Worm (Caenorhabditis elegans) whole organism, L1 larva: ENCODE results near the gene srlf-37.

Experiments used
- C04F5.9 ChIP-seq: sonication (generic microtip); optimal IDR thresholded peaks from 2 replicates; lab custom pipeline; 2016; ENCODE audit warnings: missing genetic modification characterization, missing compliant biosample characterization
- C34B4.2 ChIP-seq: sonication (generic microtip); optimal IDR thresholded peaks from 2 replicates; lab custom pipeline; 2017; ENCODE audit warnings: mild to moderate bottlenecking, missing genetic modification characterization, missing compliant biosample characterization
- F16B12.6 ChIP-seq: fragments of 150-350 bp; optimal IDR thresholded peaks from 2 replicates; lab custom pipeline; 2014; ENCODE audit warnings: missing biosample characterization, missing genetic modification characterization
- Y116A8C.19 ChIP-seq: sonication (generic microtip); optimal IDR thresholded peaks from 2 replicates; lab custom pipeline; 2016; ENCODE audit warnings: missing compliant biosample characterization, missing genetic modification characterization, borderline replicate concordance
- aha-1 ChIP-seq: fragments of 150-350 bp; optimal IDR thresholded peaks from 2 replicates; lab custom pipeline; 2014; ENCODE audit warnings: missing biosample characterization, missing genetic modification characterization
- alr-1 ChIP-seq: fragments of 200-800 bp; sonication (Bioruptor generic); optimal IDR thresholded peaks from 2 replicates; lab custom pipeline; 2018; ENCODE audit warnings: borderline replicate concordance, mild to moderate bottlenecking, missing genetic modification characterization, missing compliant biosample characterization
- ama-1 ChIP-seq: fragments of 150-350 bp; optimal IDR thresholded peaks from 2 replicates; lab custom pipeline; 2014
- ceh-8 ChIP-seq: fragments of 200-800 bp; sonication (Bioruptor generic); optimal IDR thresholded peaks from 2 replicates; lab custom pipeline; 2018; ENCODE audit warnings: mild to moderate bottlenecking, missing genetic modification characterization, moderate library complexity, missing compliant biosample characterization
- ceh-90 ChIP-seq: sonication (generic microtip); optimal IDR thresholded peaks from 2 replicates; lab custom pipeline; 2016; ENCODE audit warnings: missing genetic modification characterization, missing compliant biosample characterization
- egl-13 ChIP-seq: sonication (generic microtip); optimal IDR thresholded peaks from 2 replicates; lab custom pipeline; 2016; ENCODE audit warnings: missing genotype, missing genetic modification reagents, missing genetic modification characterization, missing compliant biosample characterization
- egl-27 ChIP-seq, 2 experiments: fragments of 150-350 bp in 1 of 2; sonication (generic microtip); optimal IDR thresholded peaks; 3 replicates each; lab custom pipeline; 2017 to 2018; ENCODE audit warnings: missing biosample characterization in 2 of 2, missing genetic modification characterization in 2 of 2, missing genetic modification reagents in 2 of 2
- fkh-8 ChIP-seq: sonication (generic microtip); optimal IDR thresholded peaks from 2 replicates; lab custom pipeline; 2016; ENCODE audit warnings: mild to moderate bottlenecking, missing genetic modification characterization, missing compliant biosample characterization
- hlh-17 ChIP-seq: fragments of 200-800 bp; sonication (Bioruptor generic); optimal IDR thresholded peaks from 2 replicates; lab custom pipeline; 2018; ENCODE audit warnings: missing genetic modification characterization, mild to moderate bottlenecking, missing compliant biosample characterization, moderate library complexity, borderline replicate concordance
- irx-1 ChIP-seq: sonication (generic microtip); optimal IDR thresholded peaks from 2 replicates; lab custom pipeline; 2016; ENCODE audit warnings: missing genetic modification characterization, missing compliant biosample characterization
- jun-1 ChIP-seq: fragments of 150-350 bp; optimal IDR thresholded peaks from 2 replicates; lab custom pipeline; 2014; ENCODE audit warnings: missing biosample characterization, missing genetic modification reagents, missing genetic modification characterization
- lin-35 ChIP-seq, 2 experiments: fragments of 150-350 bp; optimal IDR thresholded peaks; 2 replicates each; lab custom pipeline; 2014; ENCODE audit warnings: missing biosample characterization in 2 of 2, missing genetic modification characterization in 2 of 2, missing genetic modification reagents in 2 of 2
- lsy-2 ChIP-seq, 2 experiments: fragments of 150-350 bp; optimal IDR thresholded peaks; 2 replicates each; lab custom pipeline; 2014; ENCODE audit warnings: missing biosample characterization in 2 of 2, missing genetic modification characterization in 2 of 2
- mab-9 ChIP-seq: fragments of 200-800 bp; sonication (Bioruptor generic); IDR thresholded peaks from 2 replicates; pipeline ENCODE4 v1.3.6; 2022; ENCODE audit warnings: missing genetic modification reagents, missing genetic modification characterization, missing compliant biosample characterization
- mdl-1 ChIP-seq, 2 experiments: fragments of 150-350 bp; optimal IDR thresholded peaks; 2 replicates each; lab custom pipeline; 2014 to 2017; ENCODE audit warnings: missing biosample characterization in 2 of 2, missing genetic modification characterization in 2 of 2, inconsistent platforms in 1 of 2
- mef-2 ChIP-seq: fragments of 150-350 bp; optimal IDR thresholded peaks from 2 replicates; lab custom pipeline; 2014; ENCODE audit warnings: missing biosample characterization, missing genetic modification characterization
- nhr-11 ChIP-seq: fragments of 150-350 bp; optimal IDR thresholded peaks from 2 replicates; lab custom pipeline; 2014; ENCODE audit warnings: missing biosample characterization, missing genetic modification characterization
- nhr-12 ChIP-seq: sonication (generic microtip); optimal IDR thresholded peaks from 2 replicates; lab custom pipeline; 2017; ENCODE audit warnings: missing biosample characterization, missing genetic modification characterization
- nhr-47 ChIP-seq: sonication (generic microtip); optimal IDR thresholded peaks from 2 replicates; lab custom pipeline; 2016; ENCODE audit warnings: mild to moderate bottlenecking, missing genetic modification characterization, moderate library complexity, missing compliant biosample characterization
- nhr-77 ChIP-seq: fragments of 150-350 bp; optimal IDR thresholded peaks from 2 replicates; lab custom pipeline; 2014; ENCODE audit warnings: missing biosample characterization, missing genetic modification characterization
- pax-3 ChIP-seq: fragments of 200-800 bp; sonication (Bioruptor generic); optimal IDR thresholded peaks from 2 replicates; lab custom pipeline; 2018; ENCODE audit warnings: mild to moderate bottlenecking, missing genetic modification characterization, moderate library complexity, missing compliant biosample characterization
- skn-1 ChIP-seq: fragments of 150-350 bp; optimal IDR thresholded peaks from 2 replicates; lab custom pipeline; 2014; ENCODE audit warnings: missing biosample characterization, missing genetic modification characterization
- sptf-1 ChIP-seq: fragments of 150-350 bp; optimal IDR thresholded peaks from 2 replicates; lab custom pipeline; 2014; ENCODE audit warnings: missing biosample characterization, missing genetic modification characterization
- swsn-7 ChIP-seq: sonication (generic microtip); optimal IDR thresholded peaks from 2 replicates; lab custom pipeline; 2016; ENCODE audit warnings: missing genetic modification characterization, missing compliant biosample characterization
- tbx-2 ChIP-seq: sonication (generic microtip); optimal IDR thresholded peaks from 2 replicates; lab custom pipeline; 2016; ENCODE audit warnings: missing genetic modification characterization, missing compliant biosample characterization
- tlp-1 ChIP-seq: fragments of 150-350 bp; optimal IDR thresholded peaks from 2 replicates; lab custom pipeline; 2014; ENCODE audit warnings: missing biosample characterization, missing genetic modification characterization
- unc-130 ChIP-seq: fragments of 150-350 bp; optimal IDR thresholded peaks from 2 replicates; lab custom pipeline; 2017; ENCODE audit warnings: missing biosample characterization, missing genetic modification characterization, inconsistent platforms
- unc-86 ChIP-seq: sonication (generic microtip); optimal IDR thresholded peaks from 2 replicates; lab custom pipeline; 2016; ENCODE audit warnings: missing genetic modification characterization, missing compliant biosample characterization
- vab-15 ChIP-seq: sonication (generic microtip); optimal IDR thresholded peaks from 2 replicates; lab custom pipeline; 2017; ENCODE audit warnings: missing genotype, mild to moderate bottlenecking, missing genetic modification characterization, missing compliant biosample characterization
- xbp-1 ChIP-seq: sonication (generic microtip); optimal IDR thresholded peaks from 2 replicates; lab custom pipeline; 2016; ENCODE audit warnings: missing genetic modification characterization, missing compliant biosample characterization
- zip-4 ChIP-seq: fragments of 200-800 bp; sonication (Bioruptor generic); optimal IDR thresholded peaks from 2 replicates; lab custom pipeline; 2018; ENCODE audit warnings: mild to moderate bottlenecking, missing genetic modification characterization, moderate library complexity, missing compliant biosample characterization
- ztf-4 ChIP-seq: fragments of 150-350 bp; optimal IDR thresholded peaks from 2 replicates; lab custom pipeline; 2014; ENCODE audit warnings: missing biosample characterization, missing genetic modification characterization

The srlf-37 gene

ce11 chrV:604105-604504, at the start of gene srlf-37:
Gene srlf-37, minus strand, starts transcription at chrV:604205.
- TF ChIP-seq C04F5.9 (tag; lab: Kevin White, UChicago) = no peak
- TF ChIP-seq vab-15 (tag; lab: Kevin White, UChicago) = no peak
- TF ChIP-seq pax-3 = no peak
- TF ChIP-seq ama-1 (lab: Kevin White, UChicago) = no peak
- no peak for TF ChIP-seq swsn-7 (tag; lab: Kevin White, UChicago)
- no peak for TF ChIP-seq egl-13
- TF ChIP-seq F16B12.6 (tag; lab: Kevin White, UChicago) = no peak
- no peak for TF ChIP-seq fkh-8 (tag; lab: Kevin White, UChicago)
- TF ChIP-seq unc-86 (tag; lab: Kevin White, UChicago) = no peak
- no peak for TF ChIP-seq lin-35 (GFP tag; optimal IDR thresholded peaks at IDR 0.05; lab: Kevin White, UChicago)
- TF ChIP-seq mab-9 = no peak

ce11 chrV:652940-653339, 48.9 kb upstream of the srlf-37 start, which contains the start of gene srj-5:
Gene srj-5, minus strand, starts transcription at chrV:653040.
- TF ChIP-seq xbp-1 (no peak), alr-1 (tag; lab: Kevin White, UChicago) (no peak), ceh-90 (tag; lab: Kevin White, UChicago) (no peak), unc-86 (tag; lab: Kevin White, UChicago) (no peak), mab-9 (no peak), sptf-1 (tag; lab: Kevin White, UChicago) (no peak), Y116A8C.19 (no peak), zip-4 (no peak), aha-1 (tag; lab: Kevin White, UChicago) (no peak), nhr-77 (tag; lab: Kevin White, UChicago) (no peak), hlh-17 (GFP tag; lab: Kevin White, UChicago) (no peak)

ce11 chrV:646888-647287, 42.9 kb upstream of the srlf-37 start, which contains the start of gene ugt-42:
Gene ugt-42, plus strand, starts transcription at chrV:647188.
- no peak for TF ChIP-seq nhr-11 (tag; lab: Kevin White, UChicago)
- TF ChIP-seq ceh-8 (GFP tag; lab: Kevin White, UChicago) = no peak
- TF ChIP-seq F16B12.6 (tag; lab: Kevin White, UChicago) = no peak
- TF ChIP-seq irx-1 (tag; lab: Kevin White, UChicago) = no peak
- no peak for TF ChIP-seq mab-9
- no peak for TF ChIP-seq nhr-47 (tag; lab: Kevin White, UChicago)
- TF ChIP-seq ztf-4 (tag; lab: Kevin White, UChicago) = no peak
- no peak for TF ChIP-seq swsn-7 (tag; lab: Kevin White, UChicago)
- TF ChIP-seq tbx-2 (tag; lab: Kevin White, UChicago) = no peak
- no peak for TF ChIP-seq unc-86 (tag; lab: Kevin White, UChicago)
- no peak for TF ChIP-seq mef-2 (tag; lab: Kevin White, UChicago)
- no peak for TF ChIP-seq mdl-1 (tag; optimal IDR thresholded peaks at IDR 0.05; lab: Kevin White, UChicago)
- no peak for TF ChIP-seq Y116A8C.19
- no peak for TF ChIP-seq jun-1 (tag; lab: Kevin White, UChicago)
- TF ChIP-seq egl-27 (tag; optimal IDR thresholded peaks at IDR 0.05; lab: Kevin White, UChicago) = no peak
- no peak for TF ChIP-seq egl-13
- no peak for TF ChIP-seq ceh-90 (tag; lab: Kevin White, UChicago)
- no peak for TF ChIP-seq skn-1
- no peak for TF ChIP-seq unc-130
- no peak for TF ChIP-seq C34B4.2

ce11 chrV:646129-646528, 42.1 kb upstream of the srlf-37 start, which contains the start of gene F48G7.12:
Gene F48G7.12, minus strand, starts transcription at chrV:646229.
- no peak for TF ChIP-seq mef-2 (tag; lab: Kevin White, UChicago)
- no peak for TF ChIP-seq nhr-12
- TF ChIP-seq lsy-2 (tag; optimal IDR thresholded peaks at IDR 0.05; lab: Kevin White, UChicago) = no peak
- no peak for TF ChIP-seq tlp-1
- no peak for TF ChIP-seq ztf-4 (tag; lab: Kevin White, UChicago)
